Worm (Caenorhabditis elegans): ENCODE results near the gene C17H12.8.

- TF ChIP-seq ama-1 (optimal IDR thresholded peaks at IDR 0.05) (no peak), scrt-1 (GFP tag; IDR thresholded peaks at IDR 0.05) (no peak), hnd-1 (tag; optimal IDR thresholded peaks at IDR 0.05) (no peak)
These were observed 3.2 kb downstream of the C17H12.8 start for ce11 chrIV:6821709-6822108.
